Worm (Caenorhabditis elegans): ENCODE data around the gene K01A2.4.
A peak's percentile ranks its signal among the peaks of the same experiment; 100 is the strongest.

Gene K01A2.4

ce11 chrII:325639-326350, 18.5 kb downstream of the K01A2.4 start, which contains the start of gene sgcb-1:
TSS of gene sgcb-1 (plus strand) at chrII:326300.
- TF ChIP-seq ceh-9 (tag; optimal IDR thresholded peaks at IDR 0.05): no peak
- no peak for TF ChIP-seq Y22D7AL.16 (tag; optimal IDR thresholded peaks at IDR 0.05)
- TF ChIP-seq sox-2 (GFP tag; IDR thresholded peaks at IDR 0.05): no peak
- TF ChIP-seq eyg-1 (tag; optimal IDR thresholded peaks at IDR 0.05): no peak
- TF ChIP-seq ama-1 (optimal IDR thresholded peaks at IDR 0.05): no peak
- no peak for TF ChIP-seq pha-2 (tag; optimal IDR thresholded peaks at IDR 0.05)
- no peak for TF ChIP-seq gmeb-2 (tag; optimal IDR thresholded peaks at IDR 0.05)
- TF ChIP-seq dve-1 (tag; optimal IDR thresholded peaks at IDR 0.05): no peak
- TF ChIP-seq fax-1 (tag; optimal IDR thresholded peaks at IDR 0.05): no peak
- TF ChIP-seq ceh-45 (GFP tag; IDR thresholded peaks at IDR 0.05): no peak
- no peak for TF ChIP-seq mec-3 (tag; optimal IDR thresholded peaks at IDR 0.05; ENCODE audit: borderline replicate concordance)
- TF ChIP-seq F13H6.1 (tag; optimal IDR thresholded peaks at IDR 0.05): no peak
- no peak for TF ChIP-seq hlh-15 (tag; optimal IDR thresholded peaks at IDR 0.05)
- no peak for TF ChIP-seq che-1 (tag; optimal IDR thresholded peaks at IDR 0.05)
- no peak for TF ChIP-seq hlh-6 (tag; optimal IDR thresholded peaks at IDR 0.05)
- TF ChIP-seq nhr-11 (tag; optimal IDR thresholded peaks at IDR 0.05): no peak
- no peak for TF ChIP-seq rnt-1 (tag; optimal IDR thresholded peaks at IDR 0.05)
- no peak for TF ChIP-seq syd-9 (tag; optimal IDR thresholded peaks at IDR 0.05)

ce11 chrII:332419-332818, 25.2 kb downstream of the K01A2.4 start, which contains the start of gene cbn-1:
TSS of gene cbn-1 (minus strand) at chrII:332519.
- TF ChIP-seq nhr-11 (tag; optimal IDR thresholded peaks at IDR 0.05): no peak
- no peak for TF ChIP-seq K09A11.1 (tag; optimal IDR thresholded peaks at IDR 0.05; ENCODE audit: insufficient read depth)
- TF ChIP-seq ceh-19 (GFP tag; optimal IDR thresholded peaks at IDR 0.05): no peak
- no peak for TF ChIP-seq ceh-9 (tag; optimal IDR thresholded peaks at IDR 0.05)
- TF ChIP-seq unc-42 (tag; optimal IDR thresholded peaks at IDR 0.05): no peak
- TF ChIP-seq fkh-6 (tag; optimal IDR thresholded peaks at IDR 0.05): no peak
- TF ChIP-seq Y22D7AL.16 (tag; optimal IDR thresholded peaks at IDR 0.05): no peak
- TF ChIP-seq nfya-1 (tag; optimal IDR thresholded peaks at IDR 0.05): no peak
- no peak for TF ChIP-seq pha-2 (tag; optimal IDR thresholded peaks at IDR 0.05)
- no peak for TF ChIP-seq fax-1 (tag; optimal IDR thresholded peaks at IDR 0.05)
- no peak for TF ChIP-seq lim-6 (tag; optimal IDR thresholded peaks at IDR 0.05)
- no peak for TF ChIP-seq unc-55 (GFP tag; optimal IDR thresholded peaks at IDR 0.05)

- no peak for TF ChIP-seq sdc-2 (tag; optimal IDR thresholded peaks at IDR 0.05)
- no peak for TF ChIP-seq ref-2 (tag; optimal IDR thresholded peaks at IDR 0.05)
- peak; percentile 90 for TF ChIP-seq elt-2 (tag; optimal IDR thresholded peaks at IDR 0.05)
Measured at ce11 chrII:333853-334449, 26.7 kb downstream of the K01A2.4 start.

- TF ChIP-seq F13H6.1 (tag; optimal IDR thresholded peaks at IDR 0.05) (no peak), K02D7.2 (tag; optimal IDR thresholded peaks at IDR 0.05) (no peak), ceh-30 (tag; optimal IDR thresholded peaks at IDR 0.05) (no peak), pat-9 (tag; optimal IDR thresholded peaks at IDR 0.05) (no peak), unc-3 (GFP tag; conservative IDR thresholded peaks at IDR 0.05) (no peak), unc-3 (tag; optimal IDR thresholded peaks at IDR 0.05) (no peak)
Measured at ce11 chrII:334828-335227, 27.6 kb downstream of the K01A2.4 start.

ce11 chrII:337233-337832, 30.1 kb downstream of the K01A2.4 start, which contains the start of gene cpn-2:
TSS of gene cpn-2 (plus strand) at chrII:337782.
- TF ChIP-seq pqm-1 (tag; optimal IDR thresholded peaks at IDR 0.05) (no peak), nfya-1 (tag; optimal IDR thresholded peaks at IDR 0.05) (peak; percentile 27)

All from whole organism, late embryonic.